Fruit fly (Drosophila melanogaster) whole organism, prepupa: ENCODE data around the gene CG34355.
A peak's percentile ranks its signal among the peaks of the same experiment; 100 is the strongest.

Source experiments
- CG10631 ChIP-seq: fragments of 200-800 bp; sonication (Bioruptor generic); optimal IDR thresholded peaks from 2 replicates; lab custom pipeline; 2016; ENCODE audit warnings: missing biosample characterization, missing genetic modification characterization
- CG11294 ChIP-seq: fragments of 200-800 bp; sonication (Bioruptor generic); IDR thresholded peaks from 2 replicates; pipeline ENCODE4 v1.3.6; 2022; ENCODE audit warnings: missing biosample characterization, missing genetic modification characterization
- CG11762 ChIP-seq: fragments of 200-800 bp; sonication (Bioruptor generic); optimal IDR thresholded peaks from 3 replicates; lab custom pipeline; 2016; ENCODE audit warnings: missing biosample characterization, missing genetic modification characterization; ENCODE audit not compliant: insufficient read depth
- CG15336 ChIP-seq: fragments of 200-800 bp; sonication (Bioruptor generic); IDR thresholded peaks from 2 replicates; pipeline ENCODE4 v1.3.6; 2022; ENCODE audit warnings: missing biosample characterization, missing genetic modification characterization
- CG1621 ChIP-seq: fragments of 200-800 bp; sonication (Bioruptor generic); optimal IDR thresholded peaks from 3 replicates; lab custom pipeline; 2018; ENCODE audit warnings: missing biosample characterization, mild to moderate bottlenecking, missing genetic modification characterization
- CG16779 ChIP-seq: fragments of 200-800 bp; sonication (Bioruptor generic); optimal IDR thresholded peaks from 3 replicates; lab custom pipeline; 2017; ENCODE audit warnings: missing biosample characterization, mild to moderate bottlenecking, missing genetic modification characterization
- CG3032 ChIP-seq: fragments of 200-800 bp; optimal IDR thresholded peaks from 2 replicates; lab custom pipeline; 2019; ENCODE audit warnings: missing biosample characterization, mild to moderate bottlenecking, missing genetic modification characterization, moderate library complexity
- CG31627 ChIP-seq: fragments of 200-800 bp; sonication (Bioruptor generic); optimal IDR thresholded peaks from 3 replicates; lab custom pipeline; 2016; ENCODE audit warnings: missing biosample characterization, missing genetic modification characterization
- CG32006 ChIP-seq: fragments of 200-800 bp; sonication (Bioruptor generic); optimal IDR thresholded peaks from 3 replicates; lab custom pipeline; 2017; ENCODE audit warnings: missing biosample characterization, mild to moderate bottlenecking, missing genetic modification characterization
- CG34406 ChIP-seq: fragments of 200-800 bp; sonication (Bioruptor generic); optimal IDR thresholded peaks from 3 replicates; lab custom pipeline; 2016; ENCODE audit warnings: missing biosample characterization, missing genetic modification characterization
- CG3919 ChIP-seq: fragments of 200-800 bp; sonication (Bioruptor generic); optimal IDR thresholded peaks from 3 replicates; lab custom pipeline; 2016; ENCODE audit warnings: missing biosample characterization, missing genetic modification characterization
- CG4318 ChIP-seq: fragments of 200-800 bp; sonication (Bioruptor generic); optimal IDR thresholded peaks from 3 replicates; lab custom pipeline; 2017; ENCODE audit warnings: missing biosample characterization, mild to moderate bottlenecking, missing genetic modification characterization
- CG6163 ChIP-seq: fragments of 200-800 bp; sonication (Bioruptor generic); IDR thresholded peaks from 3 replicates; pipeline ENCODE4 v1.3.6; 2022; ENCODE audit warnings: missing biosample characterization, missing genetic modification characterization
- CG6276 ChIP-seq: fragments of 200-800 bp; sonication (Bioruptor generic); optimal IDR thresholded peaks from 2 replicates; lab custom pipeline; 2017; ENCODE audit warnings: missing biosample characterization, mild to moderate bottlenecking, missing genetic modification characterization
- CG6792 ChIP-seq: fragments of 200-800 bp; sonication (Bioruptor generic); optimal IDR thresholded peaks from 3 replicates; lab custom pipeline; 2016; ENCODE audit warnings: missing biosample characterization, missing genetic modification characterization
- CG6808 ChIP-seq: fragments of 200-800 bp; sonication (Bioruptor generic); optimal IDR thresholded peaks from 3 replicates; lab custom pipeline; 2017; ENCODE audit warnings: missing biosample characterization, missing genetic modification characterization, mild to moderate bottlenecking, moderate library complexity, missing genetic modification reagents
- CG7368 ChIP-seq: fragments of 200-800 bp; sonication (Bioruptor generic); optimal IDR thresholded peaks from 3 replicates; lab custom pipeline; 2016; ENCODE audit warnings: missing biosample characterization, missing genetic modification characterization
- CG8319 ChIP-seq: fragments of 200-800 bp; sonication (Bioruptor generic); optimal IDR thresholded peaks from 3 replicates; lab custom pipeline; 2016; ENCODE audit warnings: missing biosample characterization, missing genetic modification characterization
- CG9139 ChIP-seq: fragments of 200-800 bp; sonication (Bioruptor generic); optimal IDR thresholded peaks from 3 replicates; lab custom pipeline; 2017; ENCODE audit warnings: missing biosample characterization, mild to moderate bottlenecking, missing genetic modification characterization
- Eip75B ChIP-seq: fragments of 200-800 bp; sonication (Bioruptor generic); optimal IDR thresholded peaks from 3 replicates; lab custom pipeline; 2016; ENCODE audit warnings: missing biosample characterization, missing genetic modification characterization
- Eip78C ChIP-seq: fragments of 200-800 bp; sonication (Bioruptor generic); peaks from one replicate; lab custom pipeline; 2016; ENCODE audit warnings: missing biosample characterization, missing genetic modification characterization
- Eip93F ChIP-seq: fragments of 200-800 bp; sonication (Bioruptor generic); optimal IDR thresholded peaks from 2 replicates; lab custom pipeline; 2016; ENCODE audit warnings: missing biosample characterization, mild to moderate bottlenecking, missing genetic modification characterization
- Ets21C ChIP-seq: fragments of 200-800 bp; sonication (Bioruptor generic); optimal IDR thresholded peaks from 3 replicates; lab custom pipeline; 2016; ENCODE audit warnings: missing biosample characterization, missing genetic modification characterization
- Hr38 ChIP-seq: sonication (Bioruptor generic); optimal IDR thresholded peaks from 2 replicates; lab custom pipeline; 2016; ENCODE audit warnings: missing biosample characterization, missing genetic modification characterization
- Hr39 ChIP-seq: fragments of 200-800 bp; sonication (Bioruptor generic); optimal IDR thresholded peaks from 2 replicates; lab custom pipeline; 2016; ENCODE audit warnings: missing biosample characterization, missing genetic modification characterization
- Hr4 ChIP-seq: fragments of 200-800 bp; sonication (Bioruptor generic); optimal IDR thresholded peaks from 3 replicates; lab custom pipeline; 2016; ENCODE audit warnings: missing biosample characterization, missing genetic modification characterization
- Lpt ChIP-seq: fragments of 200-800 bp; sonication (Bioruptor generic); optimal IDR thresholded peaks from 3 replicates; lab custom pipeline; 2016; ENCODE audit warnings: missing biosample characterization, missing genetic modification characterization
- Smox ChIP-seq: fragments of 200-800 bp; sonication (Bioruptor generic); optimal IDR thresholded peaks from 3 replicates; lab custom pipeline; 2016; ENCODE audit warnings: missing biosample characterization, missing genetic modification characterization
- Sox15 ChIP-seq: fragments of 200-800 bp; sonication (Bioruptor generic); optimal IDR thresholded peaks from 3 replicates; lab custom pipeline; 2016; ENCODE audit warnings: missing biosample characterization, missing genetic modification characterization
- achi ChIP-seq: fragments of 200-800 bp; sonication (Bioruptor generic); optimal IDR thresholded peaks from 3 replicates; lab custom pipeline; 2016; ENCODE audit warnings: missing biosample characterization, missing genetic modification characterization
- cyc ChIP-seq: fragments of 200-800 bp; sonication (Bioruptor generic); optimal IDR thresholded peaks from 3 replicates; lab custom pipeline; 2016; ENCODE audit warnings: missing biosample characterization, missing genetic modification characterization
- dac ChIP-seq: fragments of 200-800 bp; sonication (Bioruptor generic); optimal IDR thresholded peaks from 2 replicates; lab custom pipeline; 2017; ENCODE audit warnings: missing biosample characterization, mild to moderate bottlenecking, missing genetic modification characterization
- dsx ChIP-seq: fragments of 200-800 bp; optimal IDR thresholded peaks from 3 replicates; lab custom pipeline; 2019; ENCODE audit warnings: missing biosample characterization, mild to moderate bottlenecking, missing genetic modification characterization, moderate library complexity; ENCODE audit not compliant: poor library complexity, severe bottlenecking
- esn ChIP-seq: fragments of 200-800 bp; sonication (Bioruptor generic); optimal IDR thresholded peaks from 2 replicates; lab custom pipeline; 2016; ENCODE audit warnings: missing biosample characterization, mild to moderate bottlenecking, missing genetic modification characterization, moderate library complexity
- fd59A ChIP-seq: fragments of 200-800 bp; sonication (Bioruptor generic); optimal IDR thresholded peaks from 2 replicates; lab custom pipeline; 2017; ENCODE audit warnings: missing biosample characterization, mild to moderate bottlenecking, missing genetic modification characterization, missing genetic modification reagents
- fd85E ChIP-seq: fragments of 200-800 bp; sonication (Bioruptor generic); optimal IDR thresholded peaks from 3 replicates; lab custom pipeline; 2016; ENCODE audit warnings: missing biosample characterization, missing genetic modification characterization
- fkh ChIP-seq: fragments of 200-800 bp; sonication (Bioruptor generic); optimal IDR thresholded peaks from 3 replicates; lab custom pipeline; 2017; ENCODE audit warnings: missing biosample characterization, mild to moderate bottlenecking, missing genetic modification characterization, moderate library complexity
- pdm3 ChIP-seq: fragments of 200-800 bp; sonication (Bioruptor generic); optimal IDR thresholded peaks from 3 replicates; lab custom pipeline; 2016; ENCODE audit warnings: missing biosample characterization, missing genetic modification characterization
- salr ChIP-seq, 2 experiments: fragments of 200-800 bp; sonication (Bioruptor generic); optimal IDR thresholded peaks; 3 replicates each; lab custom pipeline; 2016 to 2018; ENCODE audit warnings: missing biosample characterization in 2 of 2, missing genetic modification characterization in 2 of 2, mild to moderate bottlenecking in 1 of 2
- ss ChIP-seq, 2 experiments: fragments of 200-800 bp; sonication (Bioruptor generic); optimal IDR thresholded peaks; 2 replicates in 1 of 2; 3 replicates in 1 of 2; lab custom pipeline; 2017 to 2018; ENCODE audit warnings: mild to moderate bottlenecking in 2 of 2, missing biosample characterization in 2 of 2, missing genetic modification characterization in 2 of 2, moderate library complexity in 1 of 2
- svp ChIP-seq: fragments of 200-800 bp; sonication (Bioruptor generic); peaks from one replicate; lab custom pipeline; 2016; ENCODE audit warnings: missing biosample characterization, missing genetic modification characterization
- topi ChIP-seq: fragments of 200-800 bp; sonication (Bioruptor generic); optimal IDR thresholded peaks from 3 replicates; lab custom pipeline; 2016; ENCODE audit warnings: missing biosample characterization, missing genetic modification characterization
- vri ChIP-seq: fragments of 200-800 bp; sonication (Bioruptor generic); optimal IDR thresholded peaks from 3 replicates; lab custom pipeline; 2016; ENCODE audit warnings: missing biosample characterization, mild to moderate bottlenecking, missing genetic modification characterization

The CG34355 gene

dm6 chr3R:23772808-23773207 is 30.9 kb upstream of the CG34355 start, which contains the start of gene tst (continued):
- TF ChIP-seq esn (GFP tag; lab: Kevin White, UChicago) = peak; percentile 88
- peak; percentile 77 for TF ChIP-seq Hr39 (GFP tag; lab: Kevin White, UChicago)
- peak; percentile 82 for TF ChIP-seq cyc (GFP tag; lab: Kevin White, UChicago)
- TF ChIP-seq Hr4 = no peak
- peak; percentile 96 for TF ChIP-seq CG10631
- peak; percentile 93 for TF ChIP-seq CG32006 (GFP tag; lab: Kevin White, UChicago)
- no peak for TF ChIP-seq ss (GFP tag; optimal IDR thresholded peaks at IDR 0.05; lab: Kevin White, UChicago)
- peak; percentile 94 for TF ChIP-seq Eip78C (GFP tag; lab: Kevin White, UChicago)
- TF ChIP-seq CG1621 (tag; lab: Kevin White, UChicago) = peak; percentile 61
- peak; percentile 54 for TF ChIP-seq fd59A (GFP tag; lab: Kevin White, UChicago)
- no peak for TF ChIP-seq Eip75B
- peak; percentile 86 for TF ChIP-seq CG3919 (GFP tag; lab: Kevin White, UChicago)
- peak; percentile 80 for TF ChIP-seq CG11762
- peak; percentile 84 for TF ChIP-seq CG6792 (GFP tag; lab: Kevin White, UChicago)
- peak; percentile 84 for TF ChIP-seq Lpt
- TF ChIP-seq CG6808 (GFP tag; lab: Kevin White, UChicago) = no peak
- TF ChIP-seq fkh = peak; percentile 90
- peak; percentile 81 for TF ChIP-seq CG8319 (GFP tag; lab: Kevin White, UChicago)
- TF ChIP-seq CG3032 (tag; lab: Kevin White, UChicago) = peak; percentile 91
- TF ChIP-seq svp (GFP tag; lab: Kevin White, UChicago) = no peak
- peak; percentile 81 for TF ChIP-seq CG31627 (GFP tag; lab: Kevin White, UChicago)
- TF ChIP-seq dac (GFP tag; lab: Kevin White, UChicago) = peak; percentile 77
- TF ChIP-seq CG34406 (GFP tag; lab: Kevin White, UChicago) = peak; percentile 87

dm6 chr3R:23773610-23774364 is 29.9 kb upstream of the CG34355 start, which contains the start of gene CG10208:
TSS of gene CG10208 (minus strand) at chr3R:23774127.
- peak; percentile 97 for TF ChIP-seq vri (GFP tag; lab: Kevin White, UChicago)
- no peak for TF ChIP-seq Eip93F (GFP tag; lab: Kevin White, UChicago)

- TF ChIP-seq CG31627 (GFP tag; lab: Kevin White, UChicago) (no peak), CG11294 (no peak), CG15336 (no peak), Sox15 (GFP tag; lab: Kevin White, UChicago) (no peak), CG3032 (tag; lab: Kevin White, UChicago) (no peak), Smox (GFP tag; lab: Kevin White, UChicago) (no peak), pdm3 (GFP tag; lab: Kevin White, UChicago) (no peak), dsx (GFP tag; lab: Kevin White, UChicago) (no peak), CG7368 (GFP tag; lab: Kevin White, UChicago) (no peak), CG9139 (no peak), Hr39 (GFP tag; lab: Kevin White, UChicago) (no peak), salr (GFP tag; optimal IDR thresholded peaks at IDR 0.05; lab: Kevin White, UChicago) (no peak)
- TF ChIP-seq, all 60 proteins: peak for 0
Measured at dm6 chr3R:23780757-23781156, 22.9 kb upstream of the CG34355 start.

dm6 chr3R:23781466-23781935 is 22.2 kb upstream of the CG34355 start, which contains the start of the genes Nup98-96 and mbc:
TSS of gene Nup98-96 (minus strand) at chr3R:23781621.
TSS of gene mbc (plus strand) at chr3R:23781765.
- TF ChIP-seq fkh = peak; percentile 69
- TF ChIP-seq CG6792 (GFP tag; lab: Kevin White, UChicago) = peak; percentile 79
- TF ChIP-seq CG34406 (GFP tag; lab: Kevin White, UChicago) = peak; percentile 80
- TF ChIP-seq CG6276 (GFP tag; lab: Kevin White, UChicago) = peak; percentile 34
- peak; percentile 94 for TF ChIP-seq Hr39 (GFP tag; lab: Kevin White, UChicago)
- TF ChIP-seq CG4318 (GFP tag; lab: Kevin White, UChicago) = peak; percentile 77
- TF ChIP-seq dac (GFP tag; lab: Kevin White, UChicago) = peak; percentile 78
- TF ChIP-seq fd85E (GFP tag; lab: Kevin White, UChicago) = peak; percentile 57
- peak; percentile 63 for TF ChIP-seq Hr38 (GFP tag; lab: Kevin White, UChicago)
- TF ChIP-seq CG6163 (GFP tag; lab: Robert Waterston, UW) = peak; percentile 82; the same call in 2 of the 3 replicates
- peak; percentile 65 for TF ChIP-seq CG11762
- TF ChIP-seq achi (GFP tag; lab: Kevin White, UChicago) = peak; percentile 79
- TF ChIP-seq topi (GFP tag; lab: Kevin White, UChicago) = peak; percentile 85
- TF ChIP-seq CG16779 (tag; lab: Kevin White, UChicago) = no peak
- peak; percentile 80 for TF ChIP-seq CG3032 (tag; lab: Kevin White, UChicago)
- peak; percentile 93 for TF ChIP-seq cyc (GFP tag; lab: Kevin White, UChicago)
- TF ChIP-seq Ets21C (GFP tag; lab: Kevin White, UChicago) = peak; percentile 90
- TF ChIP-seq Sox15 (GFP tag; lab: Kevin White, UChicago) = peak; percentile 91
- peak; percentile 88 for TF ChIP-seq Hr4
